Worm (Caenorhabditis elegans): ENCODE measurements around the gene wdr-5.2.
"Not testable (repeated sequence)": the region's sequence is repeated elsewhere in the genome, so short reads cannot be mapped to it uniquely, and the experiment has no call there.

- not testable (repeated sequence) for TF ChIP-seq egl-18 (GFP tag; IDR thresholded peaks at IDR 0.05); madf-10 (tag; optimal IDR thresholded peaks at IDR 0.05); repo-1 (tag; optimal IDR thresholded peaks at IDR 0.05); unc-130 (GFP tag; optimal IDR thresholded peaks at IDR 0.05); lag-1 (GFP tag; IDR thresholded peaks at IDR 0.05); ceh-91 (GFP tag; IDR thresholded peaks at IDR 0.05); mcd-1 (GFP tag; IDR thresholded peaks at IDR 0.05); lin-35 (GFP tag; optimal IDR thresholded peaks at IDR 0.05); nhr-90 (tag; optimal IDR thresholded peaks at IDR 0.05); Y56A3A.18 (GFP tag; IDR thresholded peaks at IDR 0.05); pha-4 (tag; optimal IDR thresholded peaks at IDR 0.05); cebp-1 (GFP tag; IDR thresholded peaks at IDR 0.05); cebp-1 (tag; optimal IDR thresholded peaks at IDR 0.05)
Observed at ce11 chrX:14386670-14387069, 36.8 kb downstream of the wdr-5.2 start.
